Worm (Caenorhabditis elegans): Measurements from ENCODE around the gene F32D8.5.

Gene F32D8.5

ce11 chrV:10859775-10860174 lies 34.8 kb upstream of the F32D8.5 start (continued):
- TF ChIP-seq ces-1 (GFP tag; optimal IDR thresholded peaks at IDR 0.05) = no peak
- TF ChIP-seq fkh-4 (tag; optimal IDR thresholded peaks at IDR 0.05; ENCODE audit: borderline replicate concordance) = no peak
- 0 out of 2 replicates have a peak, but pooled peaks have one; percentile 2 for TF ChIP-seq nhr-19 (GFP tag; conservative IDR thresholded peaks at IDR 0.05)
- TF ChIP-seq pqm-1 (tag; optimal IDR thresholded peaks at IDR 0.05) = no peak
- peak; percentile 24 for TF ChIP-seq lin-14 (GFP tag; optimal IDR thresholded peaks at IDR 0.05)
- TF ChIP-seq lsy-2 (tag; optimal IDR thresholded peaks at IDR 0.05) = peak in 1 of 2 experiments; percentile 21
- no peak for TF ChIP-seq nhr-90 (tag; optimal IDR thresholded peaks at IDR 0.05; ENCODE audit: poor library complexity)
- peak; percentile 56 for TF ChIP-seq elt-2 (tag; optimal IDR thresholded peaks at IDR 0.05)
- TF ChIP-seq vab-15 (tag; optimal IDR thresholded peaks at IDR 0.05) = no peak
- TF ChIP-seq lin-13 (GFP tag; optimal IDR thresholded peaks at IDR 0.05) = no peak
- TF ChIP-seq fos-1 (tag; optimal IDR thresholded peaks at IDR 0.05) = no peak
- TF ChIP-seq blmp-1 (tag; optimal IDR thresholded peaks at IDR 0.05) = peak; percentile 71
- no peak for TF ChIP-seq nhr-76 (tag; optimal IDR thresholded peaks at IDR 0.05)
- no peak for TF ChIP-seq ztf-11 (tag; optimal IDR thresholded peaks at IDR 0.05)
- TF ChIP-seq hlh-4 (tag; optimal IDR thresholded peaks at IDR 0.05) = no peak
- TF ChIP-seq dsc-1 (tag; optimal IDR thresholded peaks at IDR 0.05) = no peak
- no peak for TF ChIP-seq C34B4.2 (tag; optimal IDR thresholded peaks at IDR 0.05)
- no peak for TF ChIP-seq nhr-47 (tag; optimal IDR thresholded peaks at IDR 0.05)
- TF ChIP-seq efl-1 (optimal IDR thresholded peaks at IDR 0.05) = no peak
- TF ChIP-seq efl-1 (GFP tag; optimal IDR thresholded peaks at IDR 0.05 in 1 of 2) = no peak

- TF ChIP-seq snu-23 (GFP tag; optimal IDR thresholded peaks at IDR 0.05) = peak; percentile 13
- TF ChIP-seq tbx-2 (tag; optimal IDR thresholded peaks at IDR 0.05) = peak; percentile 4
- TF ChIP-seq grh-1 (GFP tag; IDR thresholded peaks at IDR 0.05) = no peak
- TF ChIP-seq ceh-8 (GFP tag; optimal IDR thresholded peaks at IDR 0.05) = no peak
- TF ChIP-seq efl-3 (GFP tag; optimal IDR thresholded peaks at IDR 0.05) = no peak
- TF ChIP-seq aly-2 (tag; optimal IDR thresholded peaks at IDR 0.05) = no peak
- TF ChIP-seq nhr-71 (tag; optimal IDR thresholded peaks at IDR 0.05) = peak; percentile 29
- TF ChIP-seq nhr-85 (tag) = peak; percentile 88
- TF ChIP-seq fkh-8 (tag; optimal IDR thresholded peaks at IDR 0.05) = peak; percentile 2
- TF ChIP-seq elt-3 (tag; optimal IDR thresholded peaks at IDR 0.05) = peak in 1 of 6 experiments; percentile 31
- no peak for TF ChIP-seq lin-39 (tag; optimal IDR thresholded peaks at IDR 0.05)
- TF ChIP-seq alr-1 (tag; optimal IDR thresholded peaks at IDR 0.05; ENCODE audit: borderline replicate concordance) = no peak
- peak; percentile 50 for TF ChIP-seq lin-14 (GFP tag; optimal IDR thresholded peaks at IDR 0.05)
- no peak for TF ChIP-seq efl-1 (optimal IDR thresholded peaks at IDR 0.05)
- TF ChIP-seq efl-1 (GFP tag; optimal IDR thresholded peaks at IDR 0.05 in 1 of 2) = peak in 1 of 2 experiments; percentile 12
- TF ChIP-seq rnt-1 (tag; optimal IDR thresholded peaks at IDR 0.05) = peak; percentile 1
Observed at ce11 chrV:10860526-10861037, 34.0 kb upstream of the F32D8.5 start.

ce11 chrV:10861611-10862262 lies 32.9 kb upstream of the F32D8.5 start:
- TF ChIP-seq mep-1 (tag; optimal IDR thresholded peaks at IDR 0.05) (peak; percentile 56), lsy-2 (tag; optimal IDR thresholded peaks at IDR 0.05) (peak in 1 of 2 experiments; percentile 60), dpl-1 (GFP tag; optimal IDR thresholded peaks at IDR 0.05) (no peak), Y116A8C.19 (tag; optimal IDR thresholded peaks at IDR 0.05; ENCODE audit: borderline replicate concordance) (no peak), alr-1 (tag; optimal IDR thresholded peaks at IDR 0.05; ENCODE audit: borderline replicate concordance) (no peak), snu-23 (GFP tag; optimal IDR thresholded peaks at IDR 0.05) (peak; percentile 50), aha-1 (tag; optimal IDR thresholded peaks at IDR 0.05) (no peak), nhr-20 (tag; optimal IDR thresholded peaks at IDR 0.05) (peak; percentile 38), ceh-90 (tag; optimal IDR thresholded peaks at IDR 0.05) (no peak), unc-30 (tag; optimal IDR thresholded peaks at IDR 0.05) (no peak), unc-62 (GFP tag; optimal IDR thresholded peaks at IDR 0.05) (no peak), ceh-82 (tag; optimal IDR thresholded peaks at IDR 0.05) (peak in 1 of 3 experiments; percentile 29), F16B12.6 (tag; optimal IDR thresholded peaks at IDR 0.05) (no peak), nhr-85 (tag) (peak; percentile 73), blmp-1 (tag; optimal IDR thresholded peaks at IDR 0.05) (peak; percentile 81), lin-14 (GFP tag; optimal IDR thresholded peaks at IDR 0.05) (peak; percentile 80), fkh-8 (tag; optimal IDR thresholded peaks at IDR 0.05) (peak; percentile 2), mab-9 (GFP tag; IDR thresholded peaks at IDR 0.05) (no peak), tlp-1 (tag; optimal IDR thresholded peaks at IDR 0.05) (no peak), nhr-28 (tag; optimal IDR thresholded peaks at IDR 0.05) (no peak), mdl-1 (tag; optimal IDR thresholded peaks at IDR 0.05) (peak in 1 of 2 experiments; percentile 46), lin-35 (GFP tag; optimal IDR thresholded peaks at IDR 0.05) (peak; percentile 16 to 31)
